Worm (Caenorhabditis elegans) whole organism, late embryonic: Measurements from ENCODE around the gene Y45F3A.1.

ENCODE experiments used
- C08G9.2 ChIP-seq: sonication (generic microtip); optimal IDR thresholded peaks from 2 replicates; lab custom pipeline; 2016; ENCODE audit warnings: mild to moderate bottlenecking, missing genetic modification characterization, moderate library complexity, missing compliant biosample characterization
- Y22D7AL.16 ChIP-seq: sonication (generic microtip); optimal IDR thresholded peaks from 2 replicates; lab custom pipeline; 2016; ENCODE audit warnings: missing genetic modification characterization, missing compliant biosample characterization
- ama-1 ChIP-seq: fragments of 150-350 bp; optimal IDR thresholded peaks from 2 replicates; lab custom pipeline; 2014
- ceh-14 ChIP-seq: sonication (generic microtip); optimal IDR thresholded peaks from 2 replicates; lab custom pipeline; 2016; ENCODE audit warnings: missing genotype, missing genetic modification characterization, missing compliant biosample characterization
- ceh-22 ChIP-seq: sonication (generic microtip); optimal IDR thresholded peaks from 2 replicates; lab custom pipeline; 2017; ENCODE audit warnings: missing biosample characterization, missing genetic modification characterization
- ceh-24 ChIP-seq: sonication (generic microtip); optimal IDR thresholded peaks from 2 replicates; lab custom pipeline; 2016; ENCODE audit warnings: mild to moderate bottlenecking, missing genetic modification characterization, missing compliant biosample characterization
- ceh-30 ChIP-seq: fragments of 150-350 bp; optimal IDR thresholded peaks from 2 replicates; lab custom pipeline; 2014; ENCODE audit warnings: missing biosample characterization, missing genetic modification characterization
- ceh-31 ChIP-seq: sonication (generic microtip); optimal IDR thresholded peaks from 2 replicates; lab custom pipeline; 2016; ENCODE audit warnings: missing genetic modification characterization, missing compliant biosample characterization
- ceh-45 ChIP-seq: fragments of 200-800 bp; sonication (Bioruptor generic); IDR thresholded peaks from 2 replicates; pipeline ENCODE4 v1.3.6; 2022; ENCODE audit warnings: missing genetic modification reagents, missing genetic modification characterization, missing compliant biosample characterization
- ceh-6 ChIP-seq: fragments of 200-800 bp; sonication (Bioruptor generic); optimal IDR thresholded peaks from 2 replicates; lab custom pipeline; 2018; ENCODE audit warnings: mild to moderate bottlenecking, missing genetic modification characterization, missing compliant biosample characterization
- che-1 ChIP-seq: sonication (generic microtip); optimal IDR thresholded peaks from 2 replicates; lab custom pipeline; 2016; ENCODE audit warnings: mild to moderate bottlenecking, missing genetic modification characterization, missing compliant biosample characterization
- dmd-4 ChIP-seq: sonication (generic microtip); optimal IDR thresholded peaks from 2 replicates; lab custom pipeline; 2016; ENCODE audit warnings: borderline replicate concordance, missing genetic modification characterization, missing compliant biosample characterization
- elt-2 ChIP-seq: sonication (generic microtip); optimal IDR thresholded peaks from 2 replicates; lab custom pipeline; 2016; ENCODE audit warnings: missing genetic modification reagents, missing genetic modification characterization, missing compliant biosample characterization
- elt-4 ChIP-seq: sonication (generic microtip); optimal IDR thresholded peaks from 2 replicates; lab custom pipeline; 2016; ENCODE audit warnings: missing genetic modification characterization, missing compliant biosample characterization
- ets-4 ChIP-seq: sonication (generic microtip); optimal IDR thresholded peaks from 2 replicates; lab custom pipeline; 2016; ENCODE audit warnings: missing genetic modification characterization, missing compliant biosample characterization
- eyg-1 ChIP-seq: sonication (generic microtip); optimal IDR thresholded peaks from 2 replicates; lab custom pipeline; 2016; ENCODE audit warnings: missing genotype, missing genetic modification characterization, missing compliant biosample characterization
- fax-1 ChIP-seq: sonication (generic microtip); optimal IDR thresholded peaks from 2 replicates; lab custom pipeline; 2016; ENCODE audit warnings: missing genotype, missing genetic modification characterization, missing compliant biosample characterization
- fkh-10 ChIP-seq: fragments of 150-350 bp; optimal IDR thresholded peaks from 2 replicates; lab custom pipeline; 2014; ENCODE audit warnings: missing biosample characterization, missing genetic modification reagents, missing genetic modification characterization
- fkh-6 ChIP-seq: sonication (generic microtip); optimal IDR thresholded peaks from 2 replicates; lab custom pipeline; 2016; ENCODE audit warnings: missing genetic modification characterization, missing compliant biosample characterization
- hlh-30 ChIP-seq: sonication (generic microtip); optimal IDR thresholded peaks from 2 replicates; lab custom pipeline; 2017; ENCODE audit warnings: antibody characterized with exemption, missing genetic modification characterization, missing compliant biosample characterization; ENCODE audit not compliant: insufficient read depth
- hlh-8 ChIP-seq: sonication (generic microtip); optimal IDR thresholded peaks from 2 replicates; lab custom pipeline; 2016; ENCODE audit warnings: missing genotype, missing genetic modification characterization, missing compliant biosample characterization
- lim-6 ChIP-seq: sonication (generic microtip); optimal IDR thresholded peaks from 2 replicates; lab custom pipeline; 2016; ENCODE audit warnings: missing genetic modification characterization, missing compliant biosample characterization
- lin-11 ChIP-seq: fragments of 200-800 bp; sonication (Bioruptor generic); optimal IDR thresholded peaks from 2 replicates; lab custom pipeline; 2018; ENCODE audit warnings: mild to moderate bottlenecking, missing genetic modification characterization, missing compliant biosample characterization
- mec-3 ChIP-seq: sonication (generic microtip); optimal IDR thresholded peaks from 2 replicates; lab custom pipeline; 2016; ENCODE audit warnings: borderline replicate concordance, missing genetic modification characterization, missing compliant biosample characterization
- nfya-1 ChIP-seq: sonication (generic microtip); optimal IDR thresholded peaks from 2 replicates; lab custom pipeline; 2017; ENCODE audit warnings: missing genetic modification characterization, mild to moderate bottlenecking, missing compliant biosample characterization, antibody characterized with exemption, moderate library complexity
- odd-2 ChIP-seq: sonication (generic microtip); optimal IDR thresholded peaks from 2 replicates; lab custom pipeline; 2017; ENCODE audit warnings: antibody characterized with exemption, mild to moderate bottlenecking, missing genetic modification characterization, missing compliant biosample characterization
- pax-1 ChIP-seq: fragments of 150-350 bp; optimal IDR thresholded peaks from 2 replicates; lab custom pipeline; 2014; ENCODE audit warnings: missing biosample characterization, missing genetic modification characterization
- pha-2 ChIP-seq: sonication (generic microtip); optimal IDR thresholded peaks from 2 replicates; lab custom pipeline; 2017; ENCODE audit warnings: mild to moderate bottlenecking, missing genetic modification characterization, missing compliant biosample characterization
- pha-4 ChIP-seq: fragments of 150-350 bp; optimal IDR thresholded peaks from 2 replicates; lab custom pipeline; 2018; ENCODE audit warnings: missing biosample characterization, missing genetic modification reagents, missing genetic modification characterization
- pros-1 ChIP-seq: fragments of 150-350 bp; optimal IDR thresholded peaks from 2 replicates; lab custom pipeline; 2014; ENCODE audit warnings: missing biosample characterization, missing genetic modification reagents, missing genetic modification characterization
- ref-2 ChIP-seq: sonication (generic microtip); optimal IDR thresholded peaks from 2 replicates; lab custom pipeline; 2016; ENCODE audit warnings: missing genetic modification characterization, missing compliant biosample characterization
- rnt-1 ChIP-seq: sonication (generic microtip); optimal IDR thresholded peaks from 2 replicates; lab custom pipeline; 2016; ENCODE audit warnings: missing genetic modification characterization, missing compliant biosample characterization
- sox-4 ChIP-seq: sonication (generic microtip); optimal IDR thresholded peaks from 2 replicates; lab custom pipeline; 2017; ENCODE audit warnings: mild to moderate bottlenecking, missing genetic modification characterization, inconsistent platforms, missing compliant biosample characterization
- syd-9 ChIP-seq: sonication (generic microtip); optimal IDR thresholded peaks from 2 replicates; lab custom pipeline; 2016; ENCODE audit warnings: mild to moderate bottlenecking, missing genetic modification characterization, moderate library complexity, missing compliant biosample characterization
- tbx-7 ChIP-seq: sonication (generic microtip); optimal IDR thresholded peaks from 2 replicates; lab custom pipeline; 2016; ENCODE audit warnings: missing genotype, missing genetic modification characterization, missing compliant biosample characterization
- ttx-3 ChIP-seq: sonication (generic microtip); optimal IDR thresholded peaks from 2 replicates; lab custom pipeline; 2016; ENCODE audit warnings: missing genetic modification reagents, missing genetic modification characterization, missing compliant biosample characterization
- unc-55 ChIP-seq: sonication (generic microtip); optimal IDR thresholded peaks from 2 replicates; lab custom pipeline; 2017; ENCODE audit warnings: missing biosample characterization, missing genetic modification reagents, missing genetic modification characterization
- zip-5 ChIP-seq: sonication (generic microtip); optimal IDR thresholded peaks from 2 replicates; lab custom pipeline; 2016; ENCODE audit warnings: missing genetic modification characterization, missing compliant biosample characterization

The Y45F3A.1 gene

ce11 chrIII:10561904-10562303 lies at the start of gene Y45F3A.1:
Gene Y45F3A.1 (minus strand): TSS chrIII:10561915.
- no peak for TF ChIP-seq fax-1 (tag; lab: Kevin White, UChicago)
- TF ChIP-seq eyg-1, result no peak

ce11 chrIII:10608161-10608560 lies 46.4 kb upstream of the Y45F3A.1 start:
- no peak for TF ChIP-seq fax-1 (tag; lab: Kevin White, UChicago)

- TF ChIP-seq pros-1 (no peak), ceh-45 (no peak), fkh-6 (tag; lab: Kevin White, UChicago) (no peak), ceh-22 (tag; lab: Kevin White, UChicago) (no peak), fax-1 (tag; lab: Kevin White, UChicago) (no peak), ref-2 (tag; lab: Kevin White, UChicago) (no peak), ceh-24 (tag; lab: Kevin White, UChicago) (no peak), syd-9 (no peak)
Measured at ce11 chrIII:10605049-10605448, 43.3 kb upstream of the Y45F3A.1 start, which contains the start of gene rabx-5. Gene rabx-5 (plus strand): TSS chrIII:10605349.

ce11 chrIII:10604325-10604724 lies 42.6 kb upstream of the Y45F3A.1 start:
- TF ChIP-seq dmd-4 (tag; lab: Kevin White, UChicago), result no peak
- no peak for TF ChIP-seq fkh-10 (GFP tag; lab: Kevin White, UChicago)
- peak; percentile 10 for TF ChIP-seq hlh-30 (tag; lab: Kevin White, UChicago)

- TF ChIP-seq ttx-3 (no peak), pha-4 (tag; lab: Kevin White, UChicago) (no peak), elt-4 (no peak), unc-55 (GFP tag; lab: Kevin White, UChicago) (no peak), nfya-1 (tag; lab: Kevin White, UChicago) (no peak), odd-2 (tag; lab: Kevin White, UChicago) (no peak), rnt-1 (tag; lab: Kevin White, UChicago) (no peak), ceh-6 (no peak), C08G9.2 (tag; lab: Kevin White, UChicago) (no peak), sox-4 (tag; lab: Kevin White, UChicago) (no peak), fax-1 (tag; lab: Kevin White, UChicago) (no peak), ceh-24 (tag; lab: Kevin White, UChicago) (no peak), Y22D7AL.16 (no peak), tbx-7 (tag; lab: Kevin White, UChicago) (no peak), ets-4 (tag; lab: Kevin White, UChicago) (no peak), elt-2 (tag; lab: Kevin White, UChicago) (no peak), zip-5 (tag; lab: Kevin White, UChicago) (no peak)
Measured at ce11 chrIII:10603248-10603647, 41.5 kb upstream of the Y45F3A.1 start, which contains the start of gene Y39A1A.2. Gene Y39A1A.2 (minus strand): TSS chrIII:10603566.

- TF ChIP-seq ceh-14 (tag; lab: Kevin White, UChicago), result no peak
- TF ChIP-seq zip-5 (tag; lab: Kevin White, UChicago), result no peak
- TF ChIP-seq ceh-31 (tag; lab: Kevin White, UChicago), result no peak
- no peak for TF ChIP-seq ceh-30
- no peak for TF ChIP-seq lim-6 (tag; lab: Kevin White, UChicago)
- no peak for TF ChIP-seq hlh-8 (tag; lab: Kevin White, UChicago)
- no peak for TF ChIP-seq syd-9
- no peak for TF ChIP-seq pha-2 (tag; lab: Kevin White, UChicago)
- no peak for TF ChIP-seq C08G9.2 (tag; lab: Kevin White, UChicago)
- TF ChIP-seq pax-1, result no peak
- no peak for TF ChIP-seq unc-55 (GFP tag; lab: Kevin White, UChicago)
- TF ChIP-seq ama-1, result no peak
- no peak for TF ChIP-seq che-1 (tag; lab: Kevin White, UChicago)
- no peak for TF ChIP-seq lin-11 (tag; lab: Kevin White, UChicago)
- TF ChIP-seq mec-3 (tag; lab: Kevin White, UChicago), result no peak
- no peak for TF ChIP-seq sox-4 (tag; lab: Kevin White, UChicago)
Measured at ce11 chrIII:10600894-10601293, 39.2 kb upstream of the Y45F3A.1 start.
